Worm (Caenorhabditis elegans): Measurements from ENCODE around the gene mdt-10.
A peak's percentile ranks its signal among the peaks of the same experiment; 100 is the strongest.

Gene mdt-10

ce11 chrII:7864207-7864606 lies 9.4 kb upstream of the mdt-10 start, which contains the start of gene ostb-1:
ostb-1 (plus strand) TSS chrII:7864507.
- no peak for TF ChIP-seq lin-11 (tag; optimal IDR thresholded peaks at IDR 0.05)
- peak; percentile 15 for TF ChIP-seq elt-2 (tag; optimal IDR thresholded peaks at IDR 0.05)
- TF ChIP-seq ceh-31 (tag; optimal IDR thresholded peaks at IDR 0.05), result no peak
- no peak for TF ChIP-seq C38D4.7 (GFP tag; optimal IDR thresholded peaks at IDR 0.05)
- no peak for TF ChIP-seq ceh-45 (GFP tag; IDR thresholded peaks at IDR 0.05)
- TF ChIP-seq T23F11.4 (GFP tag; optimal IDR thresholded peaks at IDR 0.05), result no peak
- peak; percentile 12 for TF ChIP-seq nfya-1 (tag; optimal IDR thresholded peaks at IDR 0.05)
- TF ChIP-seq unc-3 (GFP tag; conservative IDR thresholded peaks at IDR 0.05), result no peak
- TF ChIP-seq unc-3 (tag; optimal IDR thresholded peaks at IDR 0.05), result no peak

- TF ChIP-seq K09A11.1 (tag; optimal IDR thresholded peaks at IDR 0.05; ENCODE audit: insufficient read depth) (peak; percentile 29), ceh-18 (tag; optimal IDR thresholded peaks at IDR 0.05) (no peak)
These were observed 8.8 kb upstream of the mdt-10 start for ce11 chrII:7863480-7864125.

- TF ChIP-seq odd-2 (tag; optimal IDR thresholded peaks at IDR 0.05) (no peak), ceh-48 (tag; optimal IDR thresholded peaks at IDR 0.05) (no peak), ceh-30 (tag; optimal IDR thresholded peaks at IDR 0.05) (no peak), gmeb-2 (tag; optimal IDR thresholded peaks at IDR 0.05) (no peak), ceh-34 (tag; optimal IDR thresholded peaks at IDR 0.05) (peak; percentile 36), madf-2 (tag; optimal IDR thresholded peaks at IDR 0.05) (no peak), ets-4 (tag; optimal IDR thresholded peaks at IDR 0.05) (no peak), mec-3 (tag; optimal IDR thresholded peaks at IDR 0.05; ENCODE audit: borderline replicate concordance) (no peak), fax-1 (tag; optimal IDR thresholded peaks at IDR 0.05) (no peak), rnt-1 (tag; optimal IDR thresholded peaks at IDR 0.05) (no peak), unc-55 (GFP tag; optimal IDR thresholded peaks at IDR 0.05) (peak; percentile 30), sdc-2 (tag; optimal IDR thresholded peaks at IDR 0.05) (no peak), hlh-15 (tag; optimal IDR thresholded peaks at IDR 0.05) (no peak), C38D4.7 (GFP tag; optimal IDR thresholded peaks at IDR 0.05) (no peak), unc-86 (tag; optimal IDR thresholded peaks at IDR 0.05) (no peak), ceh-31 (tag; optimal IDR thresholded peaks at IDR 0.05) (peak; percentile 68), ref-2 (tag; optimal IDR thresholded peaks at IDR 0.05) (peak; percentile 36), nfya-1 (tag; optimal IDR thresholded peaks at IDR 0.05) (peak; percentile 40), C08G9.2 (tag; optimal IDR thresholded peaks at IDR 0.05) (no peak), ceh-6 (GFP tag; optimal IDR thresholded peaks at IDR 0.05) (no peak), hlh-30 (tag; optimal IDR thresholded peaks at IDR 0.05; ENCODE audit: insufficient read depth) (no peak), tbx-2 (tag; optimal IDR thresholded peaks at IDR 0.05) (peak; percentile 24), K02D7.2 (tag; optimal IDR thresholded peaks at IDR 0.05) (no peak), dve-1 (tag; optimal IDR thresholded peaks at IDR 0.05) (no peak), nhr-11 (tag; optimal IDR thresholded peaks at IDR 0.05) (no peak), lin-11 (tag; optimal IDR thresholded peaks at IDR 0.05) (no peak), ttx-3 (tag; optimal IDR thresholded peaks at IDR 0.05) (no peak)
These were observed 5.5 kb upstream of the mdt-10 start, which contains the start of gene lin-5 for ce11 chrII:7860221-7860928. lin-5 (plus strand) TSS chrII:7860574.

ce11 chrII:7858101-7858500 lies 3.3 kb upstream of the mdt-10 start, which contains the start of gene sds-22:
sds-22 (plus strand) TSS chrII:7858401.
- TF ChIP-seq sdc-2 (tag; optimal IDR thresholded peaks at IDR 0.05) (no peak), fax-1 (tag; optimal IDR thresholded peaks at IDR 0.05) (no peak), Y22D7AL.16 (tag; optimal IDR thresholded peaks at IDR 0.05) (no peak), hlh-6 (tag; optimal IDR thresholded peaks at IDR 0.05) (no peak), hlh-15 (tag; optimal IDR thresholded peaks at IDR 0.05) (no peak)

All from whole organism, late embryonic.